Fruit fly (Drosophila melanogaster) whole organism, wandering third instar larva: ENCODE data around the gene upSET.

Source experiments
- Abd-B ChIP-seq: fragments of >200 bp; optimal IDR thresholded peaks from 2 replicates; lab custom pipeline; 2017; ENCODE audit warnings: missing biosample characterization, missing genetic modification characterization
- CrebA ChIP-seq: fragments of 200-800 bp; sonication (Bioruptor generic); optimal IDR thresholded peaks from 2 replicates; lab custom pipeline; 2016; ENCODE audit warnings: missing biosample characterization, mild to moderate bottlenecking, missing genetic modification characterization, borderline replicate concordance
- Hnf4 ChIP-seq: fragments of 200-800 bp; sonication (Bioruptor generic); optimal IDR thresholded peaks from 2 replicates; lab custom pipeline; 2016; ENCODE audit warnings: missing biosample characterization, mild to moderate bottlenecking, missing genetic modification characterization
- Hr83 ChIP-seq: fragments of 200-300 bp; sonication (Bioruptor generic); optimal IDR thresholded peaks from 2 replicates; lab custom pipeline; 2016; ENCODE audit warnings: missing biosample characterization, mild to moderate bottlenecking, missing genetic modification characterization, moderate library complexity; ENCODE audit not compliant: poor library complexity, severe bottlenecking
- Mio ChIP-seq: sonication (Bioruptor generic); optimal IDR thresholded peaks from 2 replicates; lab custom pipeline; 2016; ENCODE audit warnings: missing biosample characterization, missing genetic modification characterization
- Myc ChIP-seq: fragments of >200 bp; optimal IDR thresholded peaks from 2 replicates; lab custom pipeline; 2017
- Rel ChIP-seq, 2 experiments: fragments of 200-800 bp; sonication (Bioruptor generic) in 1 of 2; optimal IDR thresholded peaks; 2 replicates in 1 of 2; 3 replicates in 1 of 2; lab custom pipeline; 2016 to 2019; ENCODE audit warnings: mild to moderate bottlenecking in 2 of 2, missing biosample characterization in 2 of 2, missing genetic modification characterization in 2 of 2, moderate library complexity in 1 of 2
- dsf ChIP-seq: sonication (Bioruptor generic); optimal IDR thresholded peaks from 2 replicates; lab custom pipeline; 2016; ENCODE audit warnings: missing biosample characterization, missing genetic modification characterization, borderline replicate concordance
- fru ChIP-seq: fragments of 200-800 bp; sonication (Bioruptor generic); optimal IDR thresholded peaks from 3 replicates; lab custom pipeline; 2016; ENCODE audit warnings: missing biosample characterization, mild to moderate bottlenecking, missing genetic modification characterization
- lola ChIP-seq: fragments of >200 bp; optimal IDR thresholded peaks from 2 replicates; lab custom pipeline; 2017; ENCODE audit warnings: missing biosample characterization, missing genetic modification characterization
- pan ChIP-seq: fragments of >200 bp; optimal IDR thresholded peaks from 2 replicates; lab custom pipeline; 2017
- rgr ChIP-seq: fragments of 200-800 bp; sonication (Bioruptor generic); optimal IDR thresholded peaks from 3 replicates; lab custom pipeline; 2016; ENCODE audit warnings: missing biosample characterization, mild to moderate bottlenecking, missing genetic modification characterization

dm6 chr3L:14055260-14055696, 53.4 kb downstream of the upSET start:
- TF ChIP-seq Abd-B (GFP tag; lab: Kevin White, UChicago) (no peak), Hnf4 (no peak), pan (lab: Kevin White, UChicago) (no peak), rgr (GFP tag; lab: Kevin White, UChicago) (peak; percentile 74), dsf (GFP tag; lab: Kevin White, UChicago) (no peak), Rel (GFP tag; optimal IDR thresholded peaks at IDR 0.05; lab: Kevin White, UChicago) (no peak), Rel (tag; optimal IDR thresholded peaks at IDR 0.05; lab: Kevin White, UChicago) (no peak), CrebA (GFP tag; lab: Kevin White, UChicago) (no peak), lola (GFP tag; lab: Kevin White, UChicago) (no peak), fru (GFP tag; lab: Kevin White, UChicago) (peak; percentile 64), Hr83 (GFP tag; lab: Kevin White, UChicago) (no peak), Mio (GFP tag; lab: Kevin White, UChicago) (no peak), Myc (lab: Kevin White, UChicago) (no peak)
